Fruit fly (Drosophila melanogaster): ENCODE measurements around the gene CG34283.

- TF ChIP-seq CG9948 (tag; optimal IDR thresholded peaks at IDR 0.05) = no peak
- no peak for TF ChIP-seq CG15710 (tag; optimal IDR thresholded peaks at IDR 0.05)
- no peak for TF ChIP-seq gl (tag; optimal IDR thresholded peaks at IDR 0.05)
- peak; percentile 34; the same call in 1 of the 2 replicates for TF ChIP-seq rn (GFP tag; IDR thresholded peaks at IDR 0.05)
- TF ChIP-seq CG32121 (GFP tag; IDR thresholded peaks at IDR 0.05) = peak; percentile 19; the same call in 1 of the 2 replicates
- no peak for TF ChIP-seq fd96Ca (GFP tag; IDR thresholded peaks at IDR 0.05)
- no peak for TF ChIP-seq CG34367 (tag; optimal IDR thresholded peaks at IDR 0.05)
- TF ChIP-seq Pif1B (GFP tag; optimal IDR thresholded peaks at IDR 0.05) = peak; percentile 57
- TF ChIP-seq CG8159 (tag; optimal IDR thresholded peaks at IDR 0.05) = no peak
- no peak for TF ChIP-seq CG10348 (GFP tag; IDR thresholded peaks at IDR 0.05)
- TF ChIP-seq EcR (GFP tag; optimal IDR thresholded peaks at IDR 0.05) = no peak
- peak; percentile 56 for TF ChIP-seq CG8301 (tag; optimal IDR thresholded peaks at IDR 0.05)
- TF ChIP-seq Snoo (tag; optimal IDR thresholded peaks at IDR 0.05) = no peak
Measured at dm6 chr3R:18742358-18743269, 20.2 kb upstream of the CG34283 start.
